Worm (Caenorhabditis elegans) whole organism, L1 larva: ENCODE data around the gene srab-8.

ENCODE experiments used
- ceh-8 ChIP-seq: fragments of 200-800 bp; sonication (Bioruptor generic); optimal IDR thresholded peaks from 2 replicates; lab custom pipeline; 2018; ENCODE audit warnings: mild to moderate bottlenecking, missing genetic modification characterization, moderate library complexity, missing compliant biosample characterization
- ceh-82 ChIP-seq, 3 experiments: fragments of 150-350 bp in 1 of 3; sonication (generic microtip) in 2 of 3; optimal IDR thresholded peaks; 2 replicates each; lab custom pipeline; 2014 to 2017; ENCODE audit warnings: missing biosample characterization in 3 of 3, missing genetic modification characterization in 3 of 3
- ces-1 ChIP-seq: fragments of 150-350 bp; optimal IDR thresholded peaks from 2 replicates; lab custom pipeline; 2014; ENCODE audit warnings: missing biosample characterization, missing genetic modification reagents, missing genetic modification characterization
- ets-5 ChIP-seq: fragments of 200-800 bp; sonication (Bioruptor generic); IDR thresholded peaks from 2 replicates; pipeline ENCODE4 v1.3.6; 2022; ENCODE audit warnings: missing genetic modification characterization, missing compliant biosample characterization
- grh-1 ChIP-seq: fragments of 200-800 bp; sonication (Bioruptor generic); IDR thresholded peaks from 2 replicates; pipeline ENCODE4 v1.3.6; 2022; ENCODE audit warnings: missing genetic modification reagents, missing genetic modification characterization, missing compliant biosample characterization
- lin-15B ChIP-seq: fragments of 150-350 bp; sonication (generic microtip); optimal IDR thresholded peaks from 3 replicates; lab custom pipeline; 2014; ENCODE audit warnings: missing biosample characterization, missing genetic modification characterization
- nhr-28 ChIP-seq: fragments of 150-350 bp; optimal IDR thresholded peaks from 2 replicates; lab custom pipeline; 2014; ENCODE audit warnings: missing biosample characterization, missing genetic modification characterization
- nhr-76 ChIP-seq: sonication (generic microtip); optimal IDR thresholded peaks from 2 replicates; lab custom pipeline; 2017; ENCODE audit warnings: missing biosample characterization, missing genetic modification characterization
- snpc-4 ChIP-seq: fragments of 150-350 bp; optimal IDR thresholded peaks from 2 replicates; lab custom pipeline; 2014; ENCODE audit warnings: missing biosample characterization, missing genetic modification characterization
- ztf-11 ChIP-seq, 2 experiments: sonication (generic microtip); optimal IDR thresholded peaks; 2 replicates each; lab custom pipeline; 2016 to 2017; ENCODE audit warnings: missing genetic modification characterization in 2 of 2, missing biosample characterization in 1 of 2, missing compliant biosample characterization in 1 of 2

DNA sequence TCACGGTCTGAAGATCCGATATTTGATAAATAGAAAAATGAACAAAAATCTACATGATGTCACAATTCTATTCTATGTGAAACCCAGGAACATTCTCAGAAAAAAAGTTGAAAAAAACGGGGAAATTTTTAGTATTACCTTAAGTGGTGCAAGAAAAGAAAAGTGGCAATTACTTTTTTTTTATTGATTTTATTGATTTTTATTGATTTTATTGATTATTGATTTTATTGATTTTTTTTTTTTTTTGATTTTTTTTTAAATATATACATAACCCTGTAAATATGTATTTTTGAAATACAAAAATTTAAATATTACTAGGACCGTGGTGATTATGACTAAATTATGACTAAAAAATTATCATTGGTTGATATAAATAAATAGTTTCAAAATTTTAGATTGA, 4.6 kb upstream of the srab-8 start:
- TF ChIP-seq nhr-28 (tag; lab: Kevin White, UChicago) (no peak), ets-5 (no peak), ceh-82 (tag; optimal IDR thresholded peaks at IDR 0.05; lab: Kevin White, UChicago) (no peak), nhr-76 (no peak), ceh-8 (no peak), ces-1 (GFP tag; lab: Kevin White, UChicago) (no peak), grh-1 (GFP tag; lab: Robert Waterston, UW) (no peak), lin-15B (tag; lab: Kevin White, UChicago) (no peak), snpc-4 (tag; lab: Kevin White, UChicago) (no peak), ztf-11 (tag; optimal IDR thresholded peaks at IDR 0.05; lab: Kevin White, UChicago) (no peak)
